Worm (Caenorhabditis elegans) whole organism, midembryonic: ENCODE results near the gene ZK1248.15.

ENCODE experiments used
- T22C8.4 ChIP-seq: fragments of 200-800 bp; sonication (Bioruptor generic); IDR thresholded peaks from 2 replicates; pipeline ENCODE4 v1.3.6; 2022; ENCODE audit warnings: missing genetic modification characterization, missing compliant biosample characterization
- cog-1 ChIP-seq: sonication (generic microtip); optimal IDR thresholded peaks from 2 replicates; lab custom pipeline; 2016; ENCODE audit warnings: missing genetic modification characterization, missing compliant biosample characterization
- flt-1 ChIP-seq: fragments of 200-800 bp; sonication (Bioruptor generic); IDR thresholded peaks from 2 replicates; pipeline ENCODE4 v1.3.6; 2022; ENCODE audit warnings: missing genetic modification characterization, missing compliant biosample characterization
- klf-2 ChIP-seq: fragments of 200-800 bp; sonication (Bioruptor generic); conservative IDR thresholded peaks from 2 replicates; pipeline ENCODE4 v1.3.6; 2022; ENCODE audit warnings: missing genetic modification reagents, missing genetic modification characterization, missing compliant biosample characterization
- med-1 ChIP-seq: sonication (generic microtip); optimal IDR thresholded peaks from 2 replicates; lab custom pipeline; 2017; ENCODE audit warnings: missing genetic modification characterization, mild to moderate bottlenecking, missing compliant biosample characterization, antibody characterized with exemption, missing genetic modification reagents; ENCODE audit not compliant: insufficient read depth
- ref-1 ChIP-seq: fragments of 200-800 bp; sonication (Bioruptor generic); conservative IDR thresholded peaks from 2 replicates; pipeline ENCODE4 v1.3.6; 2022; ENCODE audit warnings: missing genetic modification reagents, missing genetic modification characterization, missing compliant biosample characterization
- tab-1 ChIP-seq: fragments of 200-800 bp; sonication (Bioruptor generic); IDR thresholded peaks from 2 replicates; pipeline ENCODE4 v1.3.6; 2022; ENCODE audit warnings: missing genetic modification characterization, missing compliant biosample characterization
- ztf-23 ChIP-seq: fragments of 200-800 bp; sonication (Bioruptor generic); IDR thresholded peaks from 2 replicates; pipeline ENCODE4 v1.3.6; 2022; ENCODE audit warnings: missing genetic modification reagents, missing genetic modification characterization, missing compliant biosample characterization

DNA sequence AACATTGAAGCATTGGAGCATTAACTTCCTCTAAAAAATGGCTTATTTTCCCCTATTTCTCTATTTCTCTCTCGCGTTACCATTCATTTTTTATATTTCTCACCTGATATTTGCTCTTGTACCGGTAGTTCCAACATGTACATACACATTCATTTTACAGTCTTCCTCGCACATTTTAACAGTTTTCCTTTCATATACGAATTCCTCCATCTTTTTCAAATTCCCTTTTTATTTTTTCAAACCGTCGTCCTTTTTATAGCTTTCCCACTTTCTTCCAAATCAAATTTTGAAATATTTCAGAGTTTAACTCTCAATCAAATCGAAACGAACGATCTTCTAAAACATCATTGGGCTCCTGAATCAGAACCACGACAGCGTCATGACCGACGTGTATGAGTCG is 45.9 kb upstream of the ZK1248.15 start, which contains the start of gene rfip-1:
- TF ChIP-seq T22C8.4 = no peak
- no peak for TF ChIP-seq tab-1 (GFP tag; lab: Robert Waterston, UW)
- TF ChIP-seq ztf-23 = no peak
- no peak for TF ChIP-seq med-1 (GFP tag; lab: Kevin White, UChicago)
- no peak for TF ChIP-seq klf-2
- no peak for TF ChIP-seq flt-1 (GFP tag; lab: Robert Waterston, UW)
- TF ChIP-seq ref-1 (GFP tag; lab: Robert Waterston, UW) = no peak
- TF ChIP-seq cog-1 (tag; lab: Kevin White, UChicago) = no peak
